Worm (Caenorhabditis elegans): ENCODE data around the gene Y43F8C.13.

DNA sequence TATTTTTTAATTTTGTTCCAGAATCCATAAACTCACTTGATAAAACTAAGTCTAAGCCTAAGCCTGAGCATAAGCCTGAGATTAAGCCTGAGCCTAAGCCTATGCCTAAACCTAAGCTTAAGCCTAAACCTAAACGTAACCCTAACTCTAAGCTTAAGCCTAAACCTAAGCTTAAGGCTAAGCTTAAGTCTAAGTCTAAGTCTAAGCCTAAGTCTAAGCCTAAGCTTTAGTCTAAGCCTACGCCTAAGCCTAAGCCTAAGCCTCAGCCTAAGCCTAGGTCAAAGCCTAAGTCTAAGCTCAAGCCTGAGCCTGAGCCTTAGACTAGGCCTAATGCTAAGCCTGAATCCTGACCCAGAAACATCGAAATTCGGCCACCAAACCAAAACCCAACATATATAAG lies 32.6 kb downstream of the Y43F8C.13 start:
- TF ChIP-seq zag-1 (tag; optimal IDR thresholded peaks at IDR 0.05) (no peak), elt-3 (tag; optimal IDR thresholded peaks at IDR 0.05) (no peak), nhr-237 (tag; optimal IDR thresholded peaks at IDR 0.05) (no peak), blmp-1 (tag; optimal IDR thresholded peaks at IDR 0.05) (no peak), lsy-2 (tag; optimal IDR thresholded peaks at IDR 0.05) (no peak), tbx-2 (tag; optimal IDR thresholded peaks at IDR 0.05) (no peak), egl-27 (tag; optimal IDR thresholded peaks at IDR 0.05) (no peak)
